Worm (Caenorhabditis elegans) whole organism, L2 larva: ENCODE data around the gene irk-1.

Experiments
- elt-3 ChIP-seq: sonication (generic microtip); optimal IDR thresholded peaks from 2 replicates; lab custom pipeline; 2017; ENCODE audit warnings: missing biosample characterization, missing genetic modification characterization
- lin-11 ChIP-seq: fragments of 150-350 bp; sonication (generic microtip); optimal IDR thresholded peaks from 2 replicates; lab custom pipeline; 2014; ENCODE audit warnings: missing biosample characterization, missing genetic modification characterization, inconsistent platforms, mixed read lengths
- lin-13 ChIP-seq: fragments of 150-350 bp; optimal IDR thresholded peaks from 2 replicates; lab custom pipeline; 2014; ENCODE audit warnings: missing biosample characterization, missing genetic modification reagents, missing genetic modification characterization
- lin-39 ChIP-seq: fragments of 150-350 bp; optimal IDR thresholded peaks from 2 replicates; lab custom pipeline; 2014; ENCODE audit warnings: missing biosample characterization, missing genetic modification reagents, missing genetic modification characterization
- nhr-12 ChIP-seq: fragments of 150-350 bp; optimal IDR thresholded peaks from 2 replicates; lab custom pipeline; 2014; ENCODE audit warnings: missing biosample characterization, missing genetic modification characterization

DNA sequence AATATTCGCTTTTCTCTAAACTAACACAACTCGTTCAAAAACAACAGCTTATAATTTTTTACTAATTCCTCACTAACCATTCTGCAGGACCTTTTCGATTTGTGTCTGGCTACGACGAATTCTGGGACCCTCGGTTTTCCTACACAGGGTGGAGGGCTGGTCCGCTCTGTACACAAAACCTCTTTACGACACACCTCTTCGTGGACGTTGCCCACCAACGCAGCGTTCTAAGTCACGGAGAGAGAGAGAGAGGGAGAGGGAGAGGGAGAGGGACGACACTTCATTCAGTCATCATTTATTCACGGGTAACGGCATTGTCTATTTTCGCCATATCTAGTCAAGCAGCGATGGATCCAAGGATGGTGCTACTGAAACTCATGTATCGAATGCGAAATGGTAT is 28.5 kb upstream of the irk-1 start, which contains the start of gene atg-2:
- TF ChIP-seq nhr-12 (tag; lab: Kevin White, UChicago) (no peak), lin-13 (GFP tag; lab: Kevin White, UChicago) (no peak), elt-3 (tag; lab: Kevin White, UChicago) (no peak), lin-39 (tag; lab: Kevin White, UChicago) (no peak), lin-11 (tag; lab: Kevin White, UChicago) (no peak)
